Worm (Caenorhabditis elegans): ENCODE results near the gene ist-1.
A peak's percentile ranks its signal among the peaks of the same experiment; 100 is the strongest.

Gene ist-1

DNA sequence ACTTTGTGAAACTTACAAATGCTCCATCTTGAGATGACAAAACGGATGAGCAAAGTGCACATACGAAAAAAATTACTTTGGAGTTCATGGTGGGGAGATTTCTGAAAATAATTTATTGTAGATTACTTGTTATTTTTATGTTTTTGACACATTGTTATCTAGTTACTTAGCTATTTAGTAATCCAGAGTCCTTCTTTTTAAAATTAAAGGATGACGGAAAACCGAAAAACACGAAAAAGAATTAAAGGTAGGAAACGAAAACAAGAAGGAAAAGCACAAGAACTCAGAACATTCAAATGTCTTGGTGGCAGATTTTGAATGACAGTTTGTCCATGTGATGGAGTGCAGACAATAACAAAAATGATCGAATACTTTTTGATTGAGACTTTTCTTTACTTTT is 9.6 kb upstream of the ist-1 start, which contains the start of gene hen-1:
hen-1 (minus strand) TSS at position 101 of the 400 bp plus-strand sequence.
- TF ChIP-seq mel-28 (tag; optimal IDR thresholded peaks at IDR 0.05; ENCODE audit: borderline replicate concordance) (no peak), B0035.1 (tag; optimal IDR thresholded peaks at IDR 0.05) (no peak), mes-4 (tag; optimal IDR thresholded peaks at IDR 0.05) (no peak), sea-2 (GFP tag; IDR thresholded peaks at IDR 0.05) (no peak), ceh-100 (GFP tag; IDR thresholded peaks at IDR 0.05) (no peak), nhr-120 (GFP tag; IDR thresholded peaks at IDR 0.05) (no peak), tbp1 (GFP tag; optimal IDR thresholded peaks at IDR 0.05) (no peak), mcd-1 (GFP tag; IDR thresholded peaks at IDR 0.05) (no peak), dpff-1 (tag; optimal IDR thresholded peaks at IDR 0.05) (no peak), lir-1 (GFP tag; conservative IDR thresholded peaks at IDR 0.05) (no peak), ekl-4 (GFP tag; IDR thresholded peaks at IDR 0.05) (no peak), chd-7 (tag; optimal IDR thresholded peaks at IDR 0.05) (no peak), repo-1 (tag; optimal IDR thresholded peaks at IDR 0.05) (no peak), ceh-91 (GFP tag; IDR thresholded peaks at IDR 0.05) (no peak)

DNA sequence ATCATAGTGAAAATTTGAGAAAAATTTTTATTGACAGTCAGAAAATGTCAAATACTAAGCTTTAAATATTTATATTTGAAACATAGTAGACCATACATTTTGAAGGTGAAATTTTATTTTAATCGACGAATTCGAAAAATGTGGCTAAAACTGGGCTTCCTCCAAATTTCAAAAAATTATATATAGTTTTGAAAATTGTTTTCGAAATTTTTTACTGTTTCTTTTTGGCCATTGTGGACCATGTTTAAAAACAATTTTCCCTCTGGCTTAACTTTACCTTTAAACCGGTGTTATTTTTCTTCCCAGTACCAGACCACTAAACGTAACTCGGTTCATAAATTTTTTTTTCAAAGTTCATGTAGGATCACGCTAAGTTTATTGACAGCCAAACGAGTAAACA is 3.8 kb upstream of the ist-1 start:
- no peak for TF ChIP-seq attf-5 (GFP tag; optimal IDR thresholded peaks at IDR 0.05)
- TF ChIP-seq ztf-22 (GFP tag; optimal IDR thresholded peaks at IDR 0.05) = no peak
- no peak for TF ChIP-seq egl-18 (GFP tag; IDR thresholded peaks at IDR 0.05)
- TF ChIP-seq B0019.2 (GFP tag; conservative IDR thresholded peaks at IDR 0.05) = no peak
- no peak for TF ChIP-seq ccch-3 (GFP tag; optimal IDR thresholded peaks at IDR 0.05)
- TF ChIP-seq efl-1 (GFP tag; optimal IDR thresholded peaks at IDR 0.05) = no peak
- TF ChIP-seq him-1 (tag; optimal IDR thresholded peaks at IDR 0.05) = no peak
- no peak for TF ChIP-seq F39B2.1 (GFP tag; IDR thresholded peaks at IDR 0.05)
- TF ChIP-seq F23B12.7 (tag; optimal IDR thresholded peaks at IDR 0.05; ENCODE audit: insufficient read depth) = no peak
- TF ChIP-seq repo-1 (tag; optimal IDR thresholded peaks at IDR 0.05) = no peak
- TF ChIP-seq Y95B8A.8 (GFP tag; IDR thresholded peaks at IDR 0.05) = no peak
- TF ChIP-seq sdz-38 (tag; optimal IDR thresholded peaks at IDR 0.05) = no peak
- no peak for TF ChIP-seq xnd-1 (tag; optimal IDR thresholded peaks at IDR 0.05)

DNA sequence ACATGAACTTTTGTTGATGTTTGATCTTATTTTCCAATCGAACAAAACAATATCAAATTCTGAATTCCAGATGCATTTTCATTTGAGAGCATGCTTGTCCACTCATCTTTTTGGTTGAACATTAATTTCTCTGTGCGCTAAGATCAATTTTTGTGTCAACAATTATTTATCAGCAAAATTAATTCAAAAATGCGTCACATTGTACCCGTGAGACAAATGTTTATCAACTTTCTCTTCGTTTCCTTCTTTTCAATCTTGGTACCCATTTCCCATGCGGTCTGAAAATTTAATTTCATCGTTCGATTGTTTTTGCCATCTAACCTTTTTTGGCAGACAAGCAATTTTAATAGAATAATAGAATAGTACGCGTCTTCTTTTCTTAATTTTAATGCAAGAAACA is 2.4 kb upstream of the ist-1 start:
- TF ChIP-seq lsy-27 (tag; optimal IDR thresholded peaks at IDR 0.05; ENCODE audit: borderline replicate concordance, insufficient read depth) (no peak), nhr-80 (tag; optimal IDR thresholded peaks at IDR 0.05) (peak; percentile 5)

DNA sequence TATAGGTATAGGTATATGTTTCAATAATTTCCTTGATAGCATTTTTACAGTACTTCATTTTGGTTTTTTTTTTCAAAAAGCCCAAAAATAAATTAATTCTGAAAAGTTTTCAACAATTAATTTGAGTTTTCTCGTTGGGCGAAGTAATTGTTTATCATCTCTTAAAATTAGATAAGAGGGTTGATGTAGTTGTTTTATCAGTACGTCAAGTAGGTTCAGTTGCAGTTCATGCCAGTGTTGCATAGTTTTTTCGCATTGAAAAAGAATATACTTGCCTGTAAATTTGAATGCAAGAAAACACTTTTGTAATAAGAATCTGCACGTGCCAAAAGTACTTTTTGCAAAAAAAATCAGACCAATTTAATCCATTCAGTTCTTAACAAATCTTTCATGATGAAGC is 1.3 kb upstream of the ist-1 start:
- TF ChIP-seq F57C9.4 (tag; optimal IDR thresholded peaks at IDR 0.05) (no peak), ceh-79 (tag; optimal IDR thresholded peaks at IDR 0.05) (no peak), nhr-80 (tag; optimal IDR thresholded peaks at IDR 0.05) (peak; percentile 12), madf-6 (GFP tag; IDR thresholded peaks at IDR 0.05) (no peak)

DNA sequence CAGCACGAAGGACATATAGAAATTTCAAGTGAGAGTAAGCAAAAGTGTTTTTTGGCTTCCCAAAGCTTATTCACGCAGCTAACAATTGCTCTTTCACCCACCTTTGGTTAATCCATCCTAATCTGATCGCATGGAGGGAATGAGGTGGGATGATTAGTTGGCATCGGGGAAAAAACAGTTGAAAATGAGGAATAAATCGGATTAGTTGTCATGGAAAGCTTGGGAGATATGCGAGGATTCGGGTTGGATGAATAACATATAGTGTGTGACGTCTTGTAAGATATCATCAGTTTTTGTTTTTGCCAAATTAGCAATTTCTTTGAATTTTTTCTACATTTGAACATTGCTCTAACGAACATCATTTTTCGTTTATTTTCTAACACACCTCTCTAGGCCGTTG is 2.2 kb downstream of the ist-1 start:
- no peak for TF ChIP-seq nfya-2 (GFP tag; IDR thresholded peaks at IDR 0.05)
- TF ChIP-seq zfh-2 (GFP tag; conservative IDR thresholded peaks at IDR 0.05) = no peak
- no peak for TF ChIP-seq snpc-4 (GFP tag; optimal IDR thresholded peaks at IDR 0.05)
- no peak for TF ChIP-seq snpc-4 (tag; optimal IDR thresholded peaks at IDR 0.05)
- no peak for TF ChIP-seq tbp1 (GFP tag; optimal IDR thresholded peaks at IDR 0.05)
- no peak for TF ChIP-seq F10E7.11 (tag; optimal IDR thresholded peaks at IDR 0.05)
- TF ChIP-seq somi-1 (GFP tag; optimal IDR thresholded peaks at IDR 0.05) = no peak
- TF ChIP-seq F55B11.4 (tag; optimal IDR thresholded peaks at IDR 0.05; ENCODE audit: borderline replicate concordance, insufficient read depth) = no peak
- TF ChIP-seq lag-1 (GFP tag; IDR thresholded peaks at IDR 0.05) = no peak
- no peak for TF ChIP-seq ceh-27 (GFP tag; optimal IDR thresholded peaks at IDR 0.05)
- TF ChIP-seq egl-18 (GFP tag; IDR thresholded peaks at IDR 0.05) = no peak
- no peak for TF ChIP-seq ztf-3 (GFP tag; optimal IDR thresholded peaks at IDR 0.05)
- TF ChIP-seq snpc-3.4 (tag; optimal IDR thresholded peaks at IDR 0.05) = no peak
- TF ChIP-seq ekl-4 (GFP tag; IDR thresholded peaks at IDR 0.05) = no peak
- TF ChIP-seq T07F8.4 (tag; optimal IDR thresholded peaks at IDR 0.05) = no peak
- TF ChIP-seq let-526 (GFP tag; IDR thresholded peaks at IDR 0.05) = no peak
- TF ChIP-seq B0035.1 (tag; optimal IDR thresholded peaks at IDR 0.05) = no peak

Measured in whole organism, young adult.